Fruit fly (Drosophila melanogaster) whole organism, prepupa: ENCODE measurements around the gene RpL34a.

Experiments used
- CG10669 ChIP-seq: fragments of 200-800 bp; sonication (Bioruptor generic); optimal IDR thresholded peaks from 3 replicates; lab custom pipeline; 2018; ENCODE audit warnings: missing biosample characterization, mild to moderate bottlenecking, missing genetic modification characterization, moderate library complexity
- achi ChIP-seq: fragments of 200-800 bp; sonication (Bioruptor generic); optimal IDR thresholded peaks from 3 replicates; lab custom pipeline; 2016; ENCODE audit warnings: missing biosample characterization, missing genetic modification characterization
- acj6 ChIP-seq: fragments of 200-800 bp; sonication (Bioruptor generic); optimal IDR thresholded peaks from 3 replicates; lab custom pipeline; 2016; ENCODE audit warnings: missing biosample characterization, missing genetic modification characterization
- pdm3 ChIP-seq: fragments of 200-800 bp; sonication (Bioruptor generic); optimal IDR thresholded peaks from 3 replicates; lab custom pipeline; 2016; ENCODE audit warnings: missing biosample characterization, missing genetic modification characterization

DNA sequence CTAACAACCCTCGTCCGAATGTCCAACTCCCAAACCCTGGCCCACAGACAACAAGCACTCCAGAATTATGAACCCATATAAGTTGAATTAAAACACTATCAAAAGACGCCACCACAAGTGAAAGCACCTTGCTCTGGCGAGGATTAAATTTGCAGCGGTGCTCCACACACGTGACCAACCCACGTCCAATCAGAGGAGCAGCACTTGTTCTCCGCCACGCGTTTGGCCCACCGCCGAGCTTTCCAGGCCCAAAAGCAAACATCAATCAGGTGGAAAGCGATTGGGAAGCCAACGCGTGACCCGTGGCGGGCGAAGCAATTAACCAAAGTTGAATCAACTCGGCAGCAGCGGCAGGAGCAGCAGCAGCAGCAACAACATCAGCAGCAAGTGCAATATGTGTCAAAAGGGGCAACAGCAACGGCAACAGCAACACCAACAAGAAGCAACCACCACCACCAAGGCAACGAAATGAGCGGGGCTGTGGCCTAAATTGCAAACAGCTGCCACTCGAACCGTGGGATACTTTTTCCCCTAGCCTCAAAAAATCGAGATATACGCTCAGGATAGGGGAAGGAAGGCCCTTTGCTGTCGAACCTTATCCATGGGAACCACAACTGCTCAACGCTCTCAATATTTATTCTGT is 27.0 kb downstream of the RpL34a start:
- TF ChIP-seq achi (GFP tag; lab: Kevin White, UChicago) (no peak), CG10669 (GFP tag; lab: Kevin White, UChicago) (no peak), pdm3 (GFP tag; lab: Kevin White, UChicago) (no peak), acj6 (GFP tag; lab: Kevin White, UChicago) (no peak)
